Worm (Caenorhabditis elegans) whole organism, midembryonic: ENCODE results near the gene Y39A3CL.7.

Experiments used
- T22C8.4 ChIP-seq: fragments of 200-800 bp; sonication (Bioruptor generic); IDR thresholded peaks from 2 replicates; pipeline ENCODE4 v1.3.6; 2022; ENCODE audit warnings: missing genetic modification characterization, missing compliant biosample characterization
- cog-1 ChIP-seq: sonication (generic microtip); optimal IDR thresholded peaks from 2 replicates; lab custom pipeline; 2016; ENCODE audit warnings: missing genetic modification characterization, missing compliant biosample characterization
- flt-1 ChIP-seq: fragments of 200-800 bp; sonication (Bioruptor generic); IDR thresholded peaks from 2 replicates; pipeline ENCODE4 v1.3.6; 2022; ENCODE audit warnings: missing genetic modification characterization, missing compliant biosample characterization
- klf-2 ChIP-seq: fragments of 200-800 bp; sonication (Bioruptor generic); conservative IDR thresholded peaks from 2 replicates; pipeline ENCODE4 v1.3.6; 2022; ENCODE audit warnings: missing genetic modification reagents, missing genetic modification characterization, missing compliant biosample characterization
- med-1 ChIP-seq: sonication (generic microtip); optimal IDR thresholded peaks from 2 replicates; lab custom pipeline; 2017; ENCODE audit warnings: missing genetic modification characterization, mild to moderate bottlenecking, missing compliant biosample characterization, antibody characterized with exemption, missing genetic modification reagents; ENCODE audit not compliant: insufficient read depth
- ref-1 ChIP-seq: fragments of 200-800 bp; sonication (Bioruptor generic); conservative IDR thresholded peaks from 2 replicates; pipeline ENCODE4 v1.3.6; 2022; ENCODE audit warnings: missing genetic modification reagents, missing genetic modification characterization, missing compliant biosample characterization
- tab-1 ChIP-seq: fragments of 200-800 bp; sonication (Bioruptor generic); IDR thresholded peaks from 2 replicates; pipeline ENCODE4 v1.3.6; 2022; ENCODE audit warnings: missing genetic modification characterization, missing compliant biosample characterization
- ztf-23 ChIP-seq: fragments of 200-800 bp; sonication (Bioruptor generic); IDR thresholded peaks from 2 replicates; pipeline ENCODE4 v1.3.6; 2022; ENCODE audit warnings: missing genetic modification reagents, missing genetic modification characterization, missing compliant biosample characterization
- ztf-29 ChIP-seq: fragments of 200-800 bp; sonication (Bioruptor generic); IDR thresholded peaks from 2 replicates; pipeline ENCODE4 v1.3.6; 2022; ENCODE audit warnings: missing genetic modification reagents, missing genetic modification characterization, missing compliant biosample characterization

- TF ChIP-seq flt-1 (GFP tag; lab: Robert Waterston, UW) (no peak), ztf-23 (GFP tag; lab: Robert Waterston, UW) (no peak), ref-1 (GFP tag; lab: Robert Waterston, UW) (no peak), cog-1 (tag; lab: Kevin White, UChicago) (no peak), klf-2 (GFP tag; lab: Robert Waterston, UW) (no peak), med-1 (GFP tag; lab: Kevin White, UChicago) (no peak), T22C8.4 (GFP tag; lab: Robert Waterston, UW) (no peak), ztf-29 (GFP tag; lab: Robert Waterston, UW) (no peak), tab-1 (GFP tag; lab: Robert Waterston, UW) (no peak)
These were observed 24.0 kb downstream of the Y39A3CL.7 start, which contains the start of gene pqn-82 for ce11 chrIII:1848747-1849146.
